Worm (Caenorhabditis elegans): ENCODE results near the gene eif-3.D.

eif-3.D gene

DNA sequence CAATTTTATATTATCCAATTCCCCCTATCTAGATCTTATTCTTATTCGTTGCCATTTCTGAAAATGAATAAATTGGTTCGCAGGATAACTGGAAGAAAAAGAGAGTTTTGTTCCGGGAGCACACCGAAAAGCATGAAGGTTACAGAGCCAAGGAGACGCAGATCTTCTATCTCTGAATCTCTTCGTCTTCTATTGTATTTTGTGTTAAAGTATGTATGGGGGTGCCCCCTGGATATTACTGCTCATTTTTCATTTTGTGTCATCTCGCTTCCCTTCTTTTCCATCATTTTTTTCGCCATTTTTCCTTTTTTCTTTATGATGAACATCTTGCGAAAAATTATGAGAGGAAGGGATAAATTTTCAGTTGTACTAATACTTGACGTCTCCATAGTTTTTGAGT lies 37.7 kb downstream of the eif-3.D start:
- TF ChIP-seq ama-1 (optimal IDR thresholded peaks at IDR 0.05) (no peak), hlh-8 (tag; optimal IDR thresholded peaks at IDR 0.05) (no peak), C38D4.7 (GFP tag; optimal IDR thresholded peaks at IDR 0.05) (no peak), ets-4 (tag; optimal IDR thresholded peaks at IDR 0.05) (no peak), gmeb-2 (tag; optimal IDR thresholded peaks at IDR 0.05) (no peak), zip-5 (tag; optimal IDR thresholded peaks at IDR 0.05) (no peak), nhr-11 (tag; optimal IDR thresholded peaks at IDR 0.05) (no peak), unc-3 (GFP tag; conservative IDR thresholded peaks at IDR 0.05) (no peak), unc-3 (tag; optimal IDR thresholded peaks at IDR 0.05) (no peak), sox-4 (tag; optimal IDR thresholded peaks at IDR 0.05) (no peak), odd-2 (tag; optimal IDR thresholded peaks at IDR 0.05) (no peak), T23F11.4 (GFP tag; optimal IDR thresholded peaks at IDR 0.05) (no peak), hlh-6 (tag; optimal IDR thresholded peaks at IDR 0.05) (no peak), ceh-2 (tag; optimal IDR thresholded peaks at IDR 0.05) (no peak), nfya-1 (tag; optimal IDR thresholded peaks at IDR 0.05) (no peak), mec-3 (tag; optimal IDR thresholded peaks at IDR 0.05; ENCODE audit: borderline replicate concordance) (no peak), K09A11.1 (tag; optimal IDR thresholded peaks at IDR 0.05; ENCODE audit: insufficient read depth) (no peak), elt-4 (tag; optimal IDR thresholded peaks at IDR 0.05) (no peak), nhr-232 (tag; optimal IDR thresholded peaks at IDR 0.05) (no peak), rnt-1 (tag; optimal IDR thresholded peaks at IDR 0.05) (no peak), fkh-6 (tag; optimal IDR thresholded peaks at IDR 0.05) (no peak)

DNA sequence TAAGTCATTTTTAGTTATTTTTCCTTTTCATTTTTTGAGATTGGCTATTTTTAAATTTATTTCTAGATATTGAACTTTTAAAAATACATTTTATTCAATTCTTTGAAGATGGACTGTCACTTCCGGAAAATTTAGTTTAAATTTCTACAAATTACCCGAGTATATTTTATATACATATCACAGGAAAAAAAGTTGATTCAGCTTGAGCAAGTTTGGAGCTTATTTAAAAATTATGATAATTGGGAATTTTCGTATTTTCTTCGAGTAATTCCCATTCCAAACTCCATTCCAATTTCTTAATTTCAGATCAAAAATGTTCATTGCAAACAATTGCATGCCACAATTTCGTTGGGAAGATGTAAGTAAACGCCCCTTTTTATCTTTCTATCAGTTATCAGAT lies 41.7 kb downstream of the eif-3.D start, which contains the start of gene arrd-15:
Gene arrd-15 (plus strand): TSS at position 301 of the 400 bp plus-strand sequence.
- peak; percentile 26 for TF ChIP-seq ceh-34 (tag; optimal IDR thresholded peaks at IDR 0.05)
- TF ChIP-seq pros-1 (tag; optimal IDR thresholded peaks at IDR 0.05): no peak

DNA sequence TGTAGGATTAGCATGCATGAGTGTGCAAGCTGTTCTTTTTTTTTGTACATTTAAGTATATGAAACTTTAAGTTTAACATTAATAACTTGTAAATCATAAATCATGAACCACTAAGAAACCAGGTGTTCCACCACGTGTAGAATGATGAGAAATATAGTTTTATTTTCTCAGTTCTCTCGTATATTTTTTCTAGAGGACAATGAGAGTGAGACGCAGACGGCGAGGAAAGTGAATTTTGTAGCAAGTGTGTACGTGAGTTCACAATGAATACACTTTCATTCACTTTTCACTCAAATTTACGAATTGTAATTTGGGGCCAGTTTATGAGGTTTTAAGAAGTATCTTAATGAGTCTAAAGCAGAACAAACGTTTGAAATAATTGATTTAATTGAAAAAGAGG lies 44.9 kb downstream of the eif-3.D start:
- TF ChIP-seq C08G9.2 (tag; optimal IDR thresholded peaks at IDR 0.05) (no peak), unc-55 (GFP tag; optimal IDR thresholded peaks at IDR 0.05) (peak; percentile 36)

DNA sequence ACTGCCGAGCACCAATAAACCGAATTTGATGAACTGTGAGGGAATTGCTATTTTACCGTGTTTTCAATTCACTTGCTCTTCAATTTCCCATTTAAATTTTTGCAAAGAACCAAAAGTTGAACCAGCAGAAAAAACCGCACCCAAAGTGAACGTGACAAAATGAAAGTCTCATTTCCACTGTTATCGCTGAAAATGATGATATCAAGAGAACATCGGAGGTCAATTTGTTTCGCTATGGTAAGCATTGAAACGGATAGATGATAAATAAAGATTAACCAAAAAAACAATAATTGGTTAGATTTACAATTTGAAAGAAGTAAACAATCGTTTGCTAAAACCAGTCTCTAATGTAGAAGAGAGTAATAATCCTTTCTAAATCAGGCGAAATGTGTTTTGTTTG lies 45.8 kb downstream of the eif-3.D start:
- TF ChIP-seq lin-11 (tag; optimal IDR thresholded peaks at IDR 0.05) (no peak), hlh-13 (GFP tag; optimal IDR thresholded peaks at IDR 0.05) (no peak), hlh-6 (tag; optimal IDR thresholded peaks at IDR 0.05) (no peak)

DNA sequence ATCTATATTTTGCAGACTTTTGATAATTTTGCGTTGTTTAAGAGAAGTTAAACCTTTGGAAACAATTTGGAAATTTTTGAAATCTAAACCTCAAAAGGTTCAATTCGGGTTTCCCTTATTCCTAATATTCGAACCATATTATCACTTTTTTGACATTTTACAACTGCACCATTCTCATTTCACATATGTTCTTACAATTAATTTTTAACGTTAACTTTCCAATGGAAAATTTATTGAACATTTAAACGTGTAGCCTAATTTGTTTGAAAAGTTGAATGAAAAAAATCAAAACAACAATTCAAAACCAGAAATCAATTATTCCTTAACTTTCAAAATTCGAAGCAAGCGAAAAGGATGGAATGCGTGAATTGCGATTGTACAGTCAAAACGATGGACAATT lies 47.4 kb downstream of the eif-3.D start, which contains the start of gene ZK637.12:
Gene ZK637.12 (plus strand): TSS at position 301 of the 400 bp plus-strand sequence.
- no peak for TF ChIP-seq C38D4.7 (GFP tag; optimal IDR thresholded peaks at IDR 0.05)
- no peak for TF ChIP-seq ceh-19 (GFP tag; optimal IDR thresholded peaks at IDR 0.05)
- no peak for TF ChIP-seq nhr-232 (tag; optimal IDR thresholded peaks at IDR 0.05)
- no peak for TF ChIP-seq nfya-1 (tag; optimal IDR thresholded peaks at IDR 0.05)
- no peak for TF ChIP-seq syd-9 (tag; optimal IDR thresholded peaks at IDR 0.05)
- TF ChIP-seq madf-2 (tag; optimal IDR thresholded peaks at IDR 0.05): no peak
- no peak for TF ChIP-seq ceh-2 (tag; optimal IDR thresholded peaks at IDR 0.05)
- TF ChIP-seq mec-3 (tag; optimal IDR thresholded peaks at IDR 0.05; ENCODE audit: borderline replicate concordance): no peak
- no peak for TF ChIP-seq pros-1 (tag; optimal IDR thresholded peaks at IDR 0.05)
- TF ChIP-seq Y22D7AL.16 (tag; optimal IDR thresholded peaks at IDR 0.05): no peak
- TF ChIP-seq zip-5 (tag; optimal IDR thresholded peaks at IDR 0.05): no peak
- TF ChIP-seq pha-2 (tag; optimal IDR thresholded peaks at IDR 0.05): no peak
- no peak for TF ChIP-seq che-1 (tag; optimal IDR thresholded peaks at IDR 0.05)
- TF ChIP-seq dmd-4 (tag; optimal IDR thresholded peaks at IDR 0.05; ENCODE audit: borderline replicate concordance): no peak
- TF ChIP-seq nhr-11 (tag; optimal IDR thresholded peaks at IDR 0.05): no peak
- TF ChIP-seq K09A11.1 (tag; optimal IDR thresholded peaks at IDR 0.05; ENCODE audit: insufficient read depth): no peak
- TF ChIP-seq npax-4 (tag; optimal IDR thresholded peaks at IDR 0.05): no peak
- TF ChIP-seq ref-2 (tag; optimal IDR thresholded peaks at IDR 0.05): no peak

Data from whole organism, late embryonic.